Fruit fly (Drosophila melanogaster): ENCODE measurements around the gene bam.

bam gene

DNA sequence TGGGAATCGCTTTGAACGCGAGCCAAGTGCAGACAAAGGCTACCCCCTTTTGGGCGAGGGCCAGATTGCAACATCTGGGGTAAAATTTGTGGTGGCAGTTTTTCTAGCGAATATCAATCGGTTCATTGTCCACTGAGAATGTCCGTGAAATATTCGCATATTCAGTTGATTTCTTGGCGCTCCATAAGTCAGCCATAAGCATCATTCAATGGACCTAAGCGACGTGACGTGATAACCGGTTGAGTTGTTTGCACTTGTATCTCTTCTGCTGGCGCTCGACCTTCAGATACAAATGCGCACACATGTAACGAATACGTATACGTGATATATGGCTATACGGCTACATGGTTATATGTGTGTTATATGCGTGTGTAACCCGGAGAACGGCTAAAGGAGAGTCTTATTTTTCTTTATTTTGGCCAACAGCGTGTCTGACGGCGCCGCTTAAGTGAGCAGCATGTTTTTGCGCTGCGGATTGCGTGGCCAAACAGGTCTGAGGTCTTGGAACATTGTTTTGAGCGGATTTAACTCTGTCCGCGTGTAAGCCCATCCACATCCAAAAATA, 39.4 kb downstream of the bam start (continued):
- TF ChIP-seq CG2678 (tag; optimal IDR thresholded peaks at IDR 0.05) (no peak), CG10543 (GFP tag; optimal IDR thresholded peaks at IDR 0.05) (peak; percentile 63), tup (GFP tag; optimal IDR thresholded peaks at IDR 0.05) (no peak), sug (tag; optimal IDR thresholded peaks at IDR 0.05) (no peak), CG31441 (GFP tag; IDR thresholded peaks at IDR 0.05) (no peak), vvl (GFP tag; IDR thresholded peaks at IDR 0.05) (0 out of 2 replicates have a peak, but pooled peaks have one; percentile 6), nom (GFP tag; optimal IDR thresholded peaks at IDR 0.05) (peak; percentile 7), lbe (GFP tag; optimal IDR thresholded peaks at IDR 0.05) (peak; percentile 45), mirr (GFP tag; optimal IDR thresholded peaks at IDR 0.05) (peak; percentile 62), caup (GFP tag; optimal IDR thresholded peaks at IDR 0.05; ENCODE audit: severe bottlenecking) (no peak), CG13287 (GFP tag; IDR thresholded peaks at IDR 0.05; ENCODE audit: partially characterized antibody) (peak; percentile 24; the same call in 1 of the 2 replicates), sens (GFP tag) (no peak), CG7839 (tag; optimal IDR thresholded peaks at IDR 0.05) (no peak), chif (GFP tag; optimal IDR thresholded peaks at IDR 0.05) (no peak), ftz-f1 (GFP tag; optimal IDR thresholded peaks at IDR 0.05) (peak; percentile 73), jing (GFP tag; optimal IDR thresholded peaks at IDR 0.05) (no peak), NfI (GFP tag; optimal IDR thresholded peaks at IDR 0.05) (no peak), abd-A (tag; optimal IDR thresholded peaks at IDR 0.05) (peak; percentile 62), CG9437 (GFP tag; optimal IDR thresholded peaks at IDR 0.05) (no peak), amos (GFP tag; IDR thresholded peaks at IDR 0.05; ENCODE audit: partially characterized antibody) (0 out of 2 replicates have a peak, but pooled peaks have one; percentile 13), corto (GFP tag; optimal IDR thresholded peaks at IDR 0.05) (no peak), Lhr (GFP tag; optimal IDR thresholded peaks at IDR 0.05) (no peak), cg (GFP tag; optimal IDR thresholded peaks at IDR 0.05) (peak; percentile 66), Med (GFP tag) (peak; percentile 68), CG9215 (GFP tag; IDR thresholded peaks at IDR 0.05) (no peak)

dm6 chr3R:25199321-25199868, 45.5 kb downstream of the bam start, which contains the start of gene CG13654:
Gene CG13654, plus strand, starts transcription at chr3R:25199818.
- TF ChIP-seq ewg (GFP tag; optimal IDR thresholded peaks at IDR 0.05) = peak; percentile 78
- TF ChIP-seq row (GFP tag; IDR thresholded peaks at IDR 0.05) = no peak
- TF ChIP-seq CG11504 (tag; optimal IDR thresholded peaks at IDR 0.05) = peak; percentile 46
- TF ChIP-seq TFAM (GFP tag; optimal IDR thresholded peaks at IDR 0.05) = no peak
- 0 out of 2 replicates have a peak, but pooled peaks have one; percentile 4 for TF ChIP-seq amos (GFP tag; IDR thresholded peaks at IDR 0.05; ENCODE audit: partially characterized antibody)
- no peak for TF ChIP-seq odd (GFP tag; optimal IDR thresholded peaks at IDR 0.05)
- TF ChIP-seq CG16779 (GFP tag; IDR thresholded peaks at IDR 0.05) = 0 out of 2 replicates have a peak, but pooled peaks have one; percentile 44
- peak; percentile 91 for TF ChIP-seq CG13894 (tag; optimal IDR thresholded peaks at IDR 0.05)
- 0 out of 2 replicates have a peak, but pooled peaks have one; percentile 11 for TF ChIP-seq dan (GFP tag; IDR thresholded peaks at IDR 0.05)
- peak in 1 of 2 experiments; percentile 27 for TF ChIP-seq Trl (optimal IDR thresholded peaks at IDR 0.05)
- no peak for TF ChIP-seq Trl (GFP tag; optimal IDR thresholded peaks at IDR 0.05)
- TF ChIP-seq Fer1 (GFP tag; optimal IDR thresholded peaks at IDR 0.05) = peak; percentile 10
- TF ChIP-seq abd-A (tag; optimal IDR thresholded peaks at IDR 0.05) = peak; percentile 16
- peak; percentile 41 for TF ChIP-seq zen (tag; optimal IDR thresholded peaks at IDR 0.05)
- TF ChIP-seq scrt (GFP tag; optimal IDR thresholded peaks at IDR 0.05) = peak; percentile 86
- TF ChIP-seq da (GFP tag; optimal IDR thresholded peaks at IDR 0.05) = no peak
- peak; percentile 23 for TF ChIP-seq CG15514 (GFP tag; optimal IDR thresholded peaks at IDR 0.05)
